Worm (Caenorhabditis elegans) whole organism, L2 larva: ENCODE results near the gene swm-1.

ENCODE experiments used
- C34F6.9 ChIP-seq: fragments of 150-350 bp; optimal IDR thresholded peaks from 2 replicates; lab custom pipeline; 2014; ENCODE audit warnings: missing biosample characterization, missing genetic modification characterization
- F13H6.1 ChIP-seq: sonication (generic microtip); optimal IDR thresholded peaks from 2 replicates; lab custom pipeline; 2016; ENCODE audit warnings: missing genetic modification characterization, missing compliant biosample characterization
- R02D3.7 ChIP-seq: fragments of 150-350 bp; optimal IDR thresholded peaks from 2 replicates; lab custom pipeline; 2014; ENCODE audit warnings: missing biosample characterization, missing genetic modification characterization
- Y55F3AM.14 ChIP-seq: fragments of 200-800 bp; sonication (Bioruptor generic); optimal IDR thresholded peaks from 2 replicates; lab custom pipeline; 2018; ENCODE audit warnings: mild to moderate bottlenecking, missing genetic modification characterization, missing compliant biosample characterization
- ZK546.5 ChIP-seq: sonication (generic microtip); optimal IDR thresholded peaks from 2 replicates; lab custom pipeline; 2017; ENCODE audit warnings: missing biosample characterization, missing genetic modification characterization
- alr-1 ChIP-seq: fragments of 150-350 bp; optimal IDR thresholded peaks from 2 replicates; lab custom pipeline; 2014; ENCODE audit warnings: missing biosample characterization, missing genetic modification characterization
- aly-2 ChIP-seq: fragments of 150-350 bp; optimal IDR thresholded peaks from 2 replicates; lab custom pipeline; 2014; ENCODE audit warnings: missing biosample characterization, missing genetic modification characterization
- blmp-1 ChIP-seq: sonication (generic microtip); optimal IDR thresholded peaks from 2 replicates; lab custom pipeline; 2017; ENCODE audit warnings: missing genetic modification characterization, mild to moderate bottlenecking, missing compliant biosample characterization, antibody characterized with exemption, moderate library complexity; ENCODE audit not compliant: insufficient read depth
- ceh-16 ChIP-seq: fragments of 150-350 bp; optimal IDR thresholded peaks from 2 replicates; lab custom pipeline; 2014; ENCODE audit warnings: missing biosample characterization, missing genetic modification characterization
- crh-2 ChIP-seq: sonication (generic microtip); optimal IDR thresholded peaks from 2 replicates; lab custom pipeline; 2017; ENCODE audit warnings: missing biosample characterization, missing genetic modification characterization
- elt-1 ChIP-seq: fragments of 150-350 bp; optimal IDR thresholded peaks from 2 replicates; lab custom pipeline; 2014; ENCODE audit warnings: missing biosample characterization, missing genetic modification characterization
- fos-1 ChIP-seq: fragments of 150-350 bp; optimal IDR thresholded peaks from 2 replicates; lab custom pipeline; 2014; ENCODE audit warnings: missing biosample characterization, missing genetic modification characterization
- gmeb-1 ChIP-seq: fragments of 150-350 bp; optimal IDR thresholded peaks from 2 replicates; lab custom pipeline; 2014; ENCODE audit warnings: missing biosample characterization, missing genetic modification characterization
- lin-11 ChIP-seq: fragments of 150-350 bp; sonication (generic microtip); optimal IDR thresholded peaks from 2 replicates; lab custom pipeline; 2014; ENCODE audit warnings: missing biosample characterization, missing genetic modification characterization, inconsistent platforms, mixed read lengths
- lin-13 ChIP-seq: fragments of 150-350 bp; optimal IDR thresholded peaks from 2 replicates; lab custom pipeline; 2014; ENCODE audit warnings: missing biosample characterization, missing genetic modification reagents, missing genetic modification characterization
- lin-39 ChIP-seq: fragments of 150-350 bp; optimal IDR thresholded peaks from 2 replicates; lab custom pipeline; 2014; ENCODE audit warnings: missing biosample characterization, missing genetic modification reagents, missing genetic modification characterization
- lsy-2 ChIP-seq, 2 experiments: fragments of 150-350 bp in 1 of 2; sonication (generic microtip) in 1 of 2; optimal IDR thresholded peaks; 2 replicates each; lab custom pipeline; 2014 to 2017; ENCODE audit warnings: missing biosample characterization in 2 of 2, missing genetic modification characterization in 2 of 2
- mdl-1 ChIP-seq, 2 experiments: fragments of 150-350 bp in 1 of 2; sonication (generic microtip) in 1 of 2; optimal IDR thresholded peaks; 2 replicates each; lab custom pipeline; 2017; ENCODE audit warnings: missing biosample characterization in 2 of 2, missing genetic modification characterization in 2 of 2
- nhr-11 ChIP-seq: fragments of 150-350 bp; optimal IDR thresholded peaks from 2 replicates; lab custom pipeline; 2014; ENCODE audit warnings: missing biosample characterization, missing genetic modification characterization
- nhr-12 ChIP-seq: fragments of 150-350 bp; optimal IDR thresholded peaks from 2 replicates; lab custom pipeline; 2014; ENCODE audit warnings: missing biosample characterization, missing genetic modification characterization
- nhr-129 ChIP-seq: fragments of 150-350 bp; optimal IDR thresholded peaks from 2 replicates; lab custom pipeline; 2014; ENCODE audit warnings: missing biosample characterization, missing genetic modification characterization
- nhr-21 ChIP-seq: fragments of 150-350 bp; optimal IDR thresholded peaks from 2 replicates; lab custom pipeline; 2014; ENCODE audit warnings: missing biosample characterization, missing genetic modification characterization
- nhr-23 ChIP-seq: fragments of 150-350 bp; optimal IDR thresholded peaks from 2 replicates; lab custom pipeline; 2014; ENCODE audit warnings: missing biosample characterization, missing genetic modification reagents, missing genetic modification characterization
- nhr-237 ChIP-seq: fragments of 150-350 bp; optimal IDR thresholded peaks from 2 replicates; lab custom pipeline; 2014; ENCODE audit warnings: missing biosample characterization, missing genetic modification characterization
- nhr-25 ChIP-seq: fragments of 150-350 bp; sonication (generic microtip); optimal IDR thresholded peaks from 3 replicates; lab custom pipeline; 2014; ENCODE audit warnings: missing biosample characterization, missing genetic modification characterization
- nhr-6 ChIP-seq: fragments of 150-350 bp; optimal IDR thresholded peaks from 2 replicates; lab custom pipeline; 2014; ENCODE audit warnings: missing biosample characterization, missing genetic modification characterization
- nhr-77 ChIP-seq: fragments of 150-350 bp; optimal IDR thresholded peaks from 2 replicates; lab custom pipeline; 2014; ENCODE audit warnings: missing biosample characterization, missing genetic modification characterization
- peb-1 ChIP-seq: fragments of 150-350 bp; optimal IDR thresholded peaks from 2 replicates; lab custom pipeline; 2014; ENCODE audit warnings: missing biosample characterization, missing genetic modification characterization
- sem-4 ChIP-seq: fragments of 150-350 bp; optimal IDR thresholded peaks from 2 replicates; lab custom pipeline; 2014; ENCODE audit warnings: missing biosample characterization, missing genetic modification reagents, missing genetic modification characterization
- skn-1 ChIP-seq: sonication (generic microtip); optimal IDR thresholded peaks from 2 replicates; lab custom pipeline; 2017; ENCODE audit warnings: missing biosample characterization, missing genetic modification characterization
- sma-3 ChIP-seq: sonication (generic microtip); optimal IDR thresholded peaks from 2 replicates; lab custom pipeline; 2016; ENCODE audit warnings: missing genetic modification reagents, missing genetic modification characterization, missing compliant biosample characterization
- snpc-4 ChIP-seq: fragments of 150-350 bp; optimal IDR thresholded peaks from 2 replicates; lab custom pipeline; 2014; ENCODE audit warnings: missing biosample characterization, missing genetic modification characterization
- unc-39 ChIP-seq: fragments of 150-350 bp; optimal IDR thresholded peaks from 2 replicates; lab custom pipeline; 2014; ENCODE audit warnings: missing biosample characterization, missing genetic modification characterization
- unc-55 ChIP-seq: fragments of 150-350 bp; sonication (generic microtip); optimal IDR thresholded peaks from 3 replicates; lab custom pipeline; 2014; ENCODE audit warnings: missing biosample characterization, missing genetic modification reagents, missing genetic modification characterization
- unc-62 ChIP-seq: fragments of 150-350 bp; optimal IDR thresholded peaks from 2 replicates; lab custom pipeline; 2014; ENCODE audit warnings: missing biosample characterization, missing genetic modification reagents, missing genetic modification characterization
- zag-1 ChIP-seq: fragments of 150-350 bp; optimal IDR thresholded peaks from 2 replicates; lab custom pipeline; 2014; ENCODE audit warnings: missing biosample characterization, missing genetic modification characterization
- ztf-1 ChIP-seq: fragments of 200-800 bp; sonication (Bioruptor generic); conservative IDR thresholded peaks from 2 replicates; pipeline ENCODE4 v1.3.6; 2022; ENCODE audit warnings: missing genetic modification characterization, missing compliant biosample characterization
- ztf-4 ChIP-seq: fragments of 150-350 bp; optimal IDR thresholded peaks from 2 replicates; lab custom pipeline; 2014; ENCODE audit warnings: missing biosample characterization, missing genetic modification characterization

The swm-1 gene

ce11 chrV:9063134-9063533 is 8.5 kb upstream of the swm-1 start:
- no peak for TF ChIP-seq C34F6.9
- no peak for TF ChIP-seq lin-13
- TF ChIP-seq F13H6.1 (tag; lab: Kevin White, UChicago) = no peak
- TF ChIP-seq Y55F3AM.14 (GFP tag; lab: Kevin White, UChicago) = no peak
- TF ChIP-seq blmp-1 (tag; lab: Kevin White, UChicago) = no peak
- peak; percentile 27 for TF ChIP-seq nhr-25 (tag; lab: Kevin White, UChicago)
- no peak for TF ChIP-seq lin-11 (tag; lab: Kevin White, UChicago)
- no peak for TF ChIP-seq unc-62 (GFP tag; lab: Kevin White, UChicago)

DNA sequence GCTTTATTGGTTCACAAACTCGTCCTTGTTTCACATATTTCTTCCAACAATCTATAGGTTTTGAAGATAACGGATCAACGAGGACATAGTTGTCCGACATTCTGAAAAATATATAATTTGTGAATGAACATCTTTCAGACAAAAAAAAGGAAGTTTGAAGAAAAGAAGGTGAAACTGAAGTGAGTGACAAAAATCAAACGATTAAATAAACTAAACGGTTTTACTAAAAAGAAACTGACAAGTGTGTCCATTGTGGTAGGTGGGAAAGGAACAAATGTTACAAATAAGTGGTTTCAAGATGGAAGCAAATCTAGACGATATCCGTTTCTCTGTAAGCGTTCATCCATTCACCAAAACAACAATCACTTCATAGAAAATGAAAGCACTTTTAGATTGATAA is 7.7 kb upstream of the swm-1 start, which contains the start of gene C25E10.12:
C25E10.12 (minus strand) TSS at position 101 of the 400 bp plus-strand sequence.
- TF ChIP-seq mdl-1 (tag; optimal IDR thresholded peaks at IDR 0.05; lab: Kevin White, UChicago) (no peak), aly-2 (tag; lab: Kevin White, UChicago) (no peak), nhr-6 (tag; lab: Kevin White, UChicago) (no peak), nhr-237 (tag; lab: Kevin White, UChicago) (no peak), crh-2 (tag; lab: Kevin White, UChicago) (no peak), nhr-77 (tag; lab: Kevin White, UChicago) (no peak), lsy-2 (tag; optimal IDR thresholded peaks at IDR 0.05; lab: Kevin White, UChicago) (no peak), C34F6.9 (no peak), peb-1 (tag; lab: Kevin White, UChicago) (no peak), unc-62 (GFP tag; lab: Kevin White, UChicago) (no peak), ztf-1 (no peak), lin-39 (no peak), sma-3 (no peak), snpc-4 (no peak), ceh-16 (no peak), skn-1 (tag; lab: Kevin White, UChicago) (no peak), unc-39 (tag; lab: Kevin White, UChicago) (no peak), blmp-1 (tag; lab: Kevin White, UChicago) (no peak), lin-13 (no peak), nhr-129 (tag; lab: Kevin White, UChicago) (no peak)

DNA sequence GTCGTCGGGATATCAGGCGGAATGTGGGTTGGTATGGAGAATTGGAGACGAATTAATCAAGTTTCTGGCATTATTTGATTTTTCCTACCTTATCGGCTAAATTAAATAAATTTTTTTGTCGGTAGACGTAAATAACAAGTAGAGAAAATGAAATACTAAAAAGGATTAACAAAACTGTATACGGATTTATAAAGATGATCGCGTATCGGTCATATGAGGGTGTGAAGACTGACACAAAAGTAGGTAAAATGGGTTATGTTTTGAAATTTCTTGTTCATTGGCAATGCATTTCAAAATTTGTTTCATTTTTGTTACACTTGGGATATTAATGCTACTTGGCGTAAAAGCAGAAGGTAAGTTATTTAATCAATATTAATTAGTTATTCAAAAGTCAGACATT is 4.8 kb upstream of the swm-1 start, which contains the start of the genes C25E10.16 and C25E10.13:
C25E10.16 (minus strand) TSS at position 101 of the 400 bp plus-strand sequence.
C25E10.13 (plus strand) TSS at position 256 of the 400 bp plus-strand sequence.
- TF ChIP-seq nhr-6 (tag; lab: Kevin White, UChicago) = no peak
- TF ChIP-seq lsy-2 (tag; optimal IDR thresholded peaks at IDR 0.05; lab: Kevin White, UChicago) = no peak
- no peak for TF ChIP-seq nhr-11 (tag; lab: Kevin White, UChicago)
- TF ChIP-seq alr-1 (tag; lab: Kevin White, UChicago) = no peak
- no peak for TF ChIP-seq blmp-1 (tag; lab: Kevin White, UChicago)
- no peak for TF ChIP-seq elt-1
- TF ChIP-seq R02D3.7 = no peak
- no peak for TF ChIP-seq lin-13
- TF ChIP-seq sma-3 = no peak
- TF ChIP-seq unc-62 (GFP tag; lab: Kevin White, UChicago) = no peak
- TF ChIP-seq nhr-12 (tag; lab: Kevin White, UChicago) = no peak

DNA sequence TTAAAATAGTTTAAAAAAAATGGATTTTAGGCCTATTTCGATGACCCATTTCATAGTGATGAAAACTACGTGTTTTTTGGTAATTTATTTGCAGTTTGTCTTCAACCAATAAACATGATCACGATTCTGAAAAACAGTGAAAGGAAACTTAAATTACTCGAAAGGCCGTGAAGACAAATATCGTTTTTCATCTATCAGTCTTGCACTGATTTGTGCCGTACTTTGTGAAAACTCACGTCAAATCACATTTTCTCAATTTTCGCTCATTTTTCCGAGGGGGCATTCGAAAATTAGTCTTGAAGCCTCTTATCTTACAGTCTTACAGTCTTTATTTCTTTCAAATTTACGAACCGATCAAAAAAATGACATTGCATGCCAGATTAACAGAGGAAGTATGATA is 4.0 kb upstream of the swm-1 start, which contains the start of gene C25E10.11:
C25E10.11 (minus strand) TSS at position 101 of the 400 bp plus-strand sequence.
- no peak for TF ChIP-seq nhr-77 (tag; lab: Kevin White, UChicago)
- TF ChIP-seq unc-55 (GFP tag; lab: Kevin White, UChicago) = no peak
- TF ChIP-seq fos-1 (tag; lab: Kevin White, UChicago) = no peak
- TF ChIP-seq ztf-4 (tag; lab: Kevin White, UChicago) = no peak
- TF ChIP-seq, all 48 proteins: peak for 0

ce11 chrV:9056253-9056652 is 1.6 kb upstream of the swm-1 start, which contains the start of gene C25E10.10:
C25E10.10 (minus strand) TSS chrV:9056353.
- no peak for TF ChIP-seq C34F6.9
- no peak for TF ChIP-seq mdl-1 (tag; optimal IDR thresholded peaks at IDR 0.05; lab: Kevin White, UChicago)
- no peak for TF ChIP-seq ztf-1
- no peak for TF ChIP-seq snpc-4
- no peak for TF ChIP-seq unc-62 (GFP tag; lab: Kevin White, UChicago)
- TF ChIP-seq nhr-6 (tag; lab: Kevin White, UChicago) = no peak
- no peak for TF ChIP-seq peb-1 (tag; lab: Kevin White, UChicago)
- TF ChIP-seq skn-1 (tag; lab: Kevin White, UChicago) = no peak
- no peak for TF ChIP-seq sem-4 (tag; lab: Kevin White, UChicago)
- no peak for TF ChIP-seq lin-39
- no peak for TF ChIP-seq ZK546.5 (tag; lab: Kevin White, UChicago)
- TF ChIP-seq nhr-21 (tag; lab: Kevin White, UChicago) = no peak
- no peak for TF ChIP-seq nhr-129 (tag; lab: Kevin White, UChicago)
- TF ChIP-seq nhr-23 (tag; lab: Kevin White, UChicago) = no peak
- no peak for TF ChIP-seq ceh-16
- TF ChIP-seq crh-2 (tag; lab: Kevin White, UChicago) = no peak
- no peak for TF ChIP-seq lin-13
- no peak for TF ChIP-seq nhr-25 (tag; lab: Kevin White, UChicago)
- no peak for TF ChIP-seq zag-1 (tag; lab: Kevin White, UChicago)
- TF ChIP-seq gmeb-1 = no peak
